Worm (Caenorhabditis elegans) whole organism, L4 larva: Measurements from ENCODE around the gene sru-7.

Experiments
- F10B5.3 ChIP-seq: sonication (generic microtip); optimal IDR thresholded peaks from 2 replicates; lab custom pipeline; 2016; ENCODE audit warnings: mild to moderate bottlenecking, missing genetic modification characterization, missing compliant biosample characterization
- R02D3.7 ChIP-seq: fragments of 150-350 bp; sonication (generic microtip); optimal IDR thresholded peaks from 3 replicates; lab custom pipeline; 2014; ENCODE audit warnings: missing biosample characterization, missing genetic modification characterization
- Y105C5A.15 ChIP-seq: fragments of 200-800 bp; sonication (Bioruptor generic); IDR thresholded peaks from 2 replicates; pipeline ENCODE4 v1.3.6; 2022; ENCODE audit warnings: missing genetic modification characterization, missing compliant biosample characterization
- ZK337.2 ChIP-seq: fragments of 200-800 bp; sonication (Bioruptor generic); IDR thresholded peaks from 2 replicates; pipeline ENCODE4 v1.3.6; 2022; ENCODE audit warnings: missing genetic modification reagents, missing genetic modification characterization, missing compliant biosample characterization
- aha-1 ChIP-seq: fragments of 150-350 bp; peaks from one replicate; lab custom pipeline; 2014; ENCODE audit warnings: missing biosample characterization, missing genetic modification characterization
- aly-2 ChIP-seq: sonication (generic microtip); optimal IDR thresholded peaks from 2 replicates; lab custom pipeline; 2018; ENCODE audit warnings: missing biosample characterization, missing genetic modification characterization
- attf-4 ChIP-seq: sonication (generic microtip); optimal IDR thresholded peaks from 3 replicates; lab custom pipeline; 2017; ENCODE audit warnings: missing biosample characterization, missing genetic modification characterization
- ceh-20 ChIP-seq: fragments of 200-800 bp; sonication (Bioruptor generic); IDR thresholded peaks from 2 replicates; pipeline ENCODE4 v1.3.6; 2022; ENCODE audit warnings: missing genetic modification reagents, missing genetic modification characterization, missing compliant biosample characterization
- ceh-44 ChIP-seq: fragments of 200-800 bp; sonication (Bioruptor generic); IDR thresholded peaks from 2 replicates; pipeline ENCODE4 v1.3.6; 2022; ENCODE audit warnings: missing genetic modification reagents, missing genetic modification characterization, missing compliant biosample characterization
- daf-16 ChIP-seq, 3 experiments: sonication (generic microtip); optimal IDR thresholded peaks; 2 replicates each; lab custom pipeline; 2016 to 2017; ENCODE audit warnings: missing genetic modification characterization in 3 of 3, missing genetic modification reagents in 3 of 3, mild to moderate bottlenecking in 2 of 3, missing compliant biosample characterization in 2 of 3, missing biosample characterization in 1 of 3, moderate library complexity in 1 of 3
- dmd-6 ChIP-seq: fragments of 200-800 bp; sonication (Bioruptor generic); IDR thresholded peaks from 2 replicates; pipeline ENCODE4 v1.3.6; 2022; ENCODE audit warnings: missing genetic modification reagents, missing genetic modification characterization, missing compliant biosample characterization
- dmd-8 ChIP-seq: fragments of 200-800 bp; sonication (Bioruptor generic); IDR thresholded peaks from 2 replicates; pipeline ENCODE4 v1.3.6; 2022; ENCODE audit warnings: missing genetic modification characterization, missing compliant biosample characterization
- dpl-1 ChIP-seq: fragments of 150-350 bp; optimal IDR thresholded peaks from 2 replicates; lab custom pipeline; 2014; ENCODE audit warnings: missing biosample characterization, missing genetic modification reagents, missing genetic modification characterization
- duxl-1 ChIP-seq: sonication (generic microtip); optimal IDR thresholded peaks from 2 replicates; lab custom pipeline; 2016; ENCODE audit warnings: mild to moderate bottlenecking, missing genetic modification characterization, moderate library complexity, missing compliant biosample characterization; ENCODE audit not compliant: poor library complexity
- hlh-30 ChIP-seq: sonication (generic microtip); optimal IDR thresholded peaks from 2 replicates; lab custom pipeline; 2017; ENCODE audit warnings: antibody characterized with exemption, mild to moderate bottlenecking, missing genetic modification characterization, missing compliant biosample characterization; ENCODE audit not compliant: insufficient read depth
- hmg-1.1 ChIP-seq: fragments of 200-800 bp; sonication (Bioruptor generic); IDR thresholded peaks from 2 replicates; pipeline ENCODE4 v1.3.6; 2022; ENCODE audit warnings: missing genetic modification reagents, missing genetic modification characterization, missing compliant biosample characterization
- lin-1 ChIP-seq: fragments of 200-800 bp; sonication (Bioruptor generic); IDR thresholded peaks from 2 replicates; pipeline ENCODE4 v1.3.6; 2022; ENCODE audit warnings: missing genetic modification reagents, missing genetic modification characterization, missing compliant biosample characterization
- mxl-2 ChIP-seq: fragments of 200-800 bp; sonication (Bioruptor generic); conservative IDR thresholded peaks from 2 replicates; pipeline ENCODE4 v1.3.6; 2022; ENCODE audit warnings: missing genetic modification reagents, missing genetic modification characterization, missing compliant biosample characterization
- mxl-3 ChIP-seq: fragments of 200-800 bp; sonication (Bioruptor generic); optimal IDR thresholded peaks from 2 replicates; lab custom pipeline; 2018; ENCODE audit warnings: mild to moderate bottlenecking, missing genetic modification characterization, missing compliant biosample characterization
- nhr-111 ChIP-seq: fragments of 200-800 bp; sonication (Bioruptor generic); optimal IDR thresholded peaks from 2 replicates; lab custom pipeline; 2018; ENCODE audit warnings: mild to moderate bottlenecking, missing genetic modification characterization, missing compliant biosample characterization
- nhr-237 ChIP-seq: sonication (generic microtip); optimal IDR thresholded peaks from 2 replicates; lab custom pipeline; 2017; ENCODE audit warnings: missing biosample characterization, missing genetic modification characterization
- nhr-42 ChIP-seq: fragments of 200-800 bp; sonication (Bioruptor generic); IDR thresholded peaks from 2 replicates; pipeline ENCODE4 v1.3.6; 2022; ENCODE audit warnings: missing genetic modification characterization, missing compliant biosample characterization
- nhr-76 ChIP-seq: fragments of 150-350 bp; optimal IDR thresholded peaks from 2 replicates; lab custom pipeline; 2014; ENCODE audit warnings: missing biosample characterization, missing genetic modification characterization
- rbr-2 ChIP-seq: sonication (generic microtip); optimal IDR thresholded peaks from 2 replicates; lab custom pipeline; 2016; ENCODE audit warnings: missing genotype, missing genetic modification characterization, missing compliant biosample characterization
- saeg-2 ChIP-seq: fragments of 200-800 bp; sonication (Bioruptor generic); IDR thresholded peaks from 2 replicates; pipeline ENCODE4 v1.3.6; 2022; ENCODE audit warnings: missing genetic modification reagents, missing genetic modification characterization, missing compliant biosample characterization
- sdz-12 ChIP-seq: fragments of 200-800 bp; sonication (Bioruptor generic); optimal IDR thresholded peaks from 2 replicates; lab custom pipeline; 2018; ENCODE audit warnings: mild to moderate bottlenecking, missing genetic modification characterization, missing compliant biosample characterization
- set-16 ChIP-seq: fragments of 200-800 bp; sonication (Bioruptor generic); IDR thresholded peaks from 2 replicates; pipeline ENCODE4 v1.3.6; 2022; ENCODE audit warnings: missing genetic modification reagents, missing genetic modification characterization, missing compliant biosample characterization
- snpc-1.2 ChIP-seq: fragments of 200-800 bp; sonication (Bioruptor generic); IDR thresholded peaks from 2 replicates; pipeline ENCODE4 v1.3.6; 2022; ENCODE audit warnings: missing genetic modification reagents, missing genetic modification characterization, missing compliant biosample characterization
- snpc-4 ChIP-seq: fragments of 150-350 bp; optimal IDR thresholded peaks from 2 replicates; lab custom pipeline; 2014; ENCODE audit warnings: missing biosample characterization, missing genetic modification characterization
- spr-1 ChIP-seq: sonication (generic microtip); optimal IDR thresholded peaks from 2 replicates; lab custom pipeline; 2016; ENCODE audit warnings: mild to moderate bottlenecking, missing genetic modification characterization, missing compliant biosample characterization
- tag-97 ChIP-seq: fragments of 200-800 bp; sonication (Bioruptor generic); IDR thresholded peaks from 2 replicates; pipeline ENCODE4 v1.3.6; 2022; ENCODE audit warnings: missing genetic modification characterization, missing compliant biosample characterization
- unc-39 ChIP-seq: sonication (generic microtip); optimal IDR thresholded peaks from 2 replicates; lab custom pipeline; 2017; ENCODE audit warnings: missing biosample characterization, missing genetic modification characterization
- unc-62 ChIP-seq, 3 experiments: fragments of 150-350 bp in 1 of 3; sonication (generic microtip); optimal IDR thresholded peaks in 2 of 3; peaks in 1 of 3; 1 replicate in 1 of 3; 2 replicates in 2 of 3; lab custom pipeline; 2014 to 2017; ENCODE audit warnings: missing biosample characterization in 3 of 3, missing genetic modification characterization in 3 of 3, missing genetic modification reagents in 3 of 3, missing genotype in 1 of 3
- zag-1 ChIP-seq: fragments of 150-350 bp; optimal IDR thresholded peaks from 2 replicates; lab custom pipeline; 2014; ENCODE audit warnings: missing biosample characterization, missing genetic modification characterization
- zfp-2 ChIP-seq: sonication (generic microtip); optimal IDR thresholded peaks from 2 replicates; lab custom pipeline; 2016; ENCODE audit warnings: mild to moderate bottlenecking, missing genetic modification characterization, missing compliant biosample characterization
- zfp-3 ChIP-seq: fragments of 200-800 bp; sonication (Bioruptor generic); conservative IDR thresholded peaks from 2 replicates; pipeline ENCODE4 v1.3.6; 2022; ENCODE audit warnings: missing genetic modification reagents, missing genetic modification characterization, missing compliant biosample characterization

Gene sru-7

DNA sequence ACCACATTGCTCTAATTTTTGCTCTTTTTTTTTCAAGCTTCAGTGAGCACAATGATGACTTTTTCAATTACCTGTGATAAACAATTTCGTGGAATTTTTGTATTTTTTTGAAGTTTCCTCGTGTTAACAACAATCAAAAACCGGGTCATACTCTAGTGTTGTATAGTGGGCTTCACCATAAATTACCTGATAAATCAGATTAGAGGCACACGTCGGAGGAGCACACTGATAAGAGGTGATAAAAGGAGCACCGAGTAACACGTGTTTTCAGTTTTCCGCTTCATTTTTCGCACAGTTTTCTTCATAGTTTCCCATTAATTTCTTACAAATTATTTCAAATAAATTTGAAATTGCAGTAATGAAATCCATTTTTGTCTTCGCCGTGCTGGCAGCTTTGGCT lies 11.0 kb upstream of the sru-7 start, which contains the start of gene spp-8 (continued):
- TF ChIP-seq set-16 (GFP tag; lab: Robert Waterston, UW) = no peak
- TF ChIP-seq zfp-2 = no peak
- peak; percentile 67 for TF ChIP-seq hlh-30 (tag; lab: Kevin White, UChicago)
- TF ChIP-seq nhr-76 (tag; lab: Kevin White, UChicago) = no peak
- no peak for TF ChIP-seq mxl-2 (GFP tag; lab: Robert Waterston, UW)
- no peak for TF ChIP-seq spr-1
- no peak for TF ChIP-seq attf-4 (tag; lab: Kevin White, UChicago)
- TF ChIP-seq F10B5.3 (tag; lab: Kevin White, UChicago) = no peak
- peak; percentile 64; the same call in 1 of the 2 replicates for TF ChIP-seq lin-1 (GFP tag; lab: Robert Waterston, UW)
- TF ChIP-seq zag-1 (tag; lab: Kevin White, UChicago) = no peak
- no peak for TF ChIP-seq zfp-3 (GFP tag; lab: Robert Waterston, UW)
- TF ChIP-seq ceh-20 (GFP tag; lab: Robert Waterston, UW) = peak; percentile 92
- TF ChIP-seq snpc-1.2 (GFP tag; lab: Robert Waterston, UW) = no peak
- TF ChIP-seq dmd-8 (GFP tag; lab: Robert Waterston, UW) = no peak
- TF ChIP-seq R02D3.7 (tag; lab: Kevin White, UChicago) = no peak
- no peak for TF ChIP-seq daf-16 (GFP tag; optimal IDR thresholded peaks at IDR 0.05; lab: Kevin White, UChicago)
- peak; percentile 82 for TF ChIP-seq daf-16 (tag; optimal IDR thresholded peaks at IDR 0.05; lab: Kevin White, UChicago)
- TF ChIP-seq aha-1 (tag; lab: Kevin White, UChicago) = no peak
- no peak for TF ChIP-seq Y105C5A.15 (GFP tag; lab: Robert Waterston, UW)
- TF ChIP-seq duxl-1 (tag; lab: Kevin White, UChicago) = no peak
- no peak for TF ChIP-seq ceh-44 (GFP tag; lab: Robert Waterston, UW)
- no peak for TF ChIP-seq dpl-1 (GFP tag; lab: Kevin White, UChicago)
- no peak for TF ChIP-seq aly-2 (tag; lab: Kevin White, UChicago)
- TF ChIP-seq unc-39 (tag; lab: Kevin White, UChicago) = no peak
- TF ChIP-seq dmd-6 = peak; percentile 94
- TF ChIP-seq saeg-2 (GFP tag; lab: Robert Waterston, UW) = no peak
- TF ChIP-seq hmg-1.1 (GFP tag; lab: Robert Waterston, UW) = no peak
- no peak for TF ChIP-seq nhr-111 (GFP tag; lab: Kevin White, UChicago)
- no peak for TF ChIP-seq snpc-4
- TF ChIP-seq ZK337.2 (GFP tag; lab: Robert Waterston, UW) = no peak
- TF ChIP-seq mxl-3 (GFP tag; lab: Kevin White, UChicago) = peak; percentile 74
- no peak for TF ChIP-seq tag-97 (GFP tag; lab: Robert Waterston, UW)
- TF ChIP-seq nhr-237 (tag; lab: Kevin White, UChicago) = no peak
- TF ChIP-seq nhr-42 (GFP tag; lab: Robert Waterston, UW) = no peak
- TF ChIP-seq sdz-12 (GFP tag; lab: Kevin White, UChicago) = no peak

DNA sequence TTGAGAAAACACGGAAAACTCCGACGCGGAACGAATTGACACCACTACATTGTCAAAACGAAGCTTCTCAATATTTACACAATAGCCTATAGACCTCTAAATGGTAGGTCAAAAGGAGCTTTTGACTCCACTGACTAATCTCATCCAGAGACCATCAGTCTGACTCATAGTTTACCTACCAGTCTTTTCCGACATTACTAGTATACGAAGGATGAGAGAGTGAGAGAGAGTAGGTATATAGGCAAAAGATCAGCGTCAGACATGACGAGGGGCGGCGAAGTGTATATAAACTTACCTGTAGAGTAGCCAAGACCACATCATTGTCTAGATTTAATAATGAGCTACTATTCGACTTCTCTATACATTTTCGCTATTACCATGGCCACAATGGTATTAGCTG lies 5.2 kb upstream of the sru-7 start, which contains the start of gene srlf-3:
Gene srlf-3, plus strand, starts transcription at position 301 of the 400 bp plus-strand sequence.
- TF ChIP-seq rbr-2 (tag; lab: Kevin White, UChicago) (no peak), aha-1 (tag; lab: Kevin White, UChicago) (peak; percentile 54)

DNA sequence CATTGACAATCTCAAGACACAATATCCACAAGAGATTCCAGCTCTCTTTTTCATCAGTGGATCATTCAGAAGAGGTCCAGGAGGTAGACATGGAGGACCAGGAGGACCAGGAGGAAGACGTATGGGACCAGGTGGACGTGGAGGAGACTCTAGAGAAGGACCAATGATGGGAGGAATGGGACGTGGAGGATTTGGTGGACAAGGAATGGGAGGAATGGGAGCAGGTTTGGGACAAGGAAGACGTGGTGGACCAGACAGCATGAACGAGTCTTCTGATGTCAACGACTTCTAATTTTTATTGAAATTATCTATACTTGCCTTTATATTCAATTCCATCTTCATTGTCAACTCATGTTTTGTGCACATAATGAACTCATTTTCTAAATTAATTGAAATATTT lies 4.3 kb upstream of the sru-7 start:
- TF ChIP-seq aha-1 (tag; lab: Kevin White, UChicago) (peak; percentile 92), hmg-1.1 (GFP tag; lab: Robert Waterston, UW) (no peak)
- TF ChIP-seq, all 104 proteins: peak for 1

DNA sequence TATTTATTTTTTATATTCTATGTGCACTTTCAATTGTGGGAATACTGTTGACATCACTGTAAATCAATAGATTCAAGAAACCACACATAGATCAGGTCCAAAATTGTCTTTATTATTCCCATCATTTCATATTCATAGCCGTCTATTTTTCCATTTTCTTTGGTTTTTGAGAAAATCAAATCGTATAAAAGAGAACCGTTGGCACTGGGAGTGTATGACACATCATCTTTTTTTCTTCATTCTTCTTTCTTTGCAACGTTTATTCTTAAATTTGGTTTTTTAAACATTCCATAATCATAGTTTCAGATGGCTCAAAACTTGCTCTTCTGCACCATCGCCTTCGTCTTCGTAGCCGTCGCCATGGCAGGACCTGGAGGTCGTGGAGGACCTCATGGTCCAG lies 2.4 kb upstream of the sru-7 start, which contains the start of gene srlf-2:
Gene srlf-2, plus strand, starts transcription at position 301 of the 400 bp plus-strand sequence.
- TF ChIP-seq mxl-2 (GFP tag; lab: Robert Waterston, UW) (no peak), unc-62 (GFP tag; optimal IDR thresholded peaks at IDR 0.05 in 1 of 2; lab: Kevin White, UChicago) (no peak), unc-62 (tag; optimal IDR thresholded peaks at IDR 0.05; lab: Kevin White, UChicago) (no peak)
